Fruit fly (Drosophila melanogaster): ENCODE measurements around the gene GatA.

Gene GatA

dm6 chr3R:19067876-19068406, 39.3 kb upstream of the GatA start (continued):
- no peak for TF ChIP-seq Bteb2 (GFP tag; optimal IDR thresholded peaks at IDR 0.05)
- 0 out of 2 replicates have a peak, but pooled peaks have one; percentile 9 for TF ChIP-seq stc (GFP tag; IDR thresholded peaks at IDR 0.05)
- no peak for TF ChIP-seq fru (optimal IDR thresholded peaks at IDR 0.05)
- TF ChIP-seq CG10366 (GFP tag; IDR thresholded peaks at IDR 0.05), result no peak
- no peak for TF ChIP-seq CG13296 (GFP tag; optimal IDR thresholded peaks at IDR 0.05)
- no peak for TF ChIP-seq rib (GFP tag; IDR thresholded peaks at IDR 0.05)
- no peak for TF ChIP-seq GATAe (GFP tag; conservative IDR thresholded peaks at IDR 0.05)
- no peak for TF ChIP-seq Taf1 (GFP tag; IDR thresholded peaks at IDR 0.05)
- peak; percentile 37 for TF ChIP-seq exex (tag; optimal IDR thresholded peaks at IDR 0.05)

dm6 chr3R:19066965-19067614, 38.4 kb upstream of the GatA start:
- TF ChIP-seq nerfin-1 (tag; optimal IDR thresholded peaks at IDR 0.05), result no peak
- TF ChIP-seq nom (GFP tag; optimal IDR thresholded peaks at IDR 0.05), result peak; percentile 10
- peak; percentile 43 for TF ChIP-seq Med (GFP tag)
- TF ChIP-seq CG2199 (GFP tag; IDR thresholded peaks at IDR 0.05), result peak; percentile 68; the same call in 1 of the 3 replicates
- TF ChIP-seq vvl (GFP tag; IDR thresholded peaks at IDR 0.05), result peak; percentile 36; the same call in 1 of the 2 replicates
- TF ChIP-seq jing (GFP tag; optimal IDR thresholded peaks at IDR 0.05), result no peak
- peak; percentile 94 for TF ChIP-seq Ets65A (GFP tag)

- TF ChIP-seq slbo (GFP tag; IDR thresholded peaks at IDR 0.05), result no peak
- no peak for TF ChIP-seq unc-4 (GFP tag; IDR thresholded peaks at IDR 0.05; ENCODE audit: partially characterized antibody)
- no peak for TF ChIP-seq Dad (GFP tag; optimal IDR thresholded peaks at IDR 0.05)
- no peak for TF ChIP-seq ash1 (GFP tag; optimal IDR thresholded peaks at IDR 0.05)
- no peak for TF ChIP-seq Nf-YA (GFP tag; IDR thresholded peaks at IDR 0.05)
- TF ChIP-seq caup (GFP tag; optimal IDR thresholded peaks at IDR 0.05; ENCODE audit: severe bottlenecking), result no peak
- TF ChIP-seq grn (GFP tag; optimal IDR thresholded peaks at IDR 0.05), result peak; percentile 21
- peak; percentile 9 for TF ChIP-seq CG34376 (GFP tag; optimal IDR thresholded peaks at IDR 0.05)
- TF ChIP-seq CG4820 (GFP tag; optimal IDR thresholded peaks at IDR 0.05), result no peak
- TF ChIP-seq Hmx (GFP tag; optimal IDR thresholded peaks at IDR 0.05), result no peak
- peak; percentile 80 for TF ChIP-seq mirr (GFP tag; optimal IDR thresholded peaks at IDR 0.05)
- peak; percentile 69; the same call in 1 of the 2 replicates for TF ChIP-seq GATAe (GFP tag; conservative IDR thresholded peaks at IDR 0.05)
- TF ChIP-seq CG9609 (GFP tag; optimal IDR thresholded peaks at IDR 0.05), result no peak
- no peak for TF ChIP-seq CG3163 (GFP tag; optimal IDR thresholded peaks at IDR 0.05)
- no peak for TF ChIP-seq CG3407 (GFP tag; optimal IDR thresholded peaks at IDR 0.05)
- TF ChIP-seq chinmo (GFP tag; IDR thresholded peaks at IDR 0.05; ENCODE audit: partially characterized antibody), result 0 out of 4 replicates have a peak, but pooled peaks have one; percentile 26
- no peak for TF ChIP-seq nom (GFP tag; optimal IDR thresholded peaks at IDR 0.05)
- TF ChIP-seq CG1603 (tag; optimal IDR thresholded peaks at IDR 0.05), result no peak
- TF ChIP-seq row (GFP tag; IDR thresholded peaks at IDR 0.05), result no peak
- TF ChIP-seq croc (GFP tag; conservative IDR thresholded peaks at IDR 0.05), result no peak
- TF ChIP-seq CG17385 (GFP tag; optimal IDR thresholded peaks at IDR 0.05), result no peak
- TF ChIP-seq Camta (GFP tag; optimal IDR thresholded peaks at IDR 0.05), result no peak
- peak; percentile 33 for TF ChIP-seq corto (GFP tag; optimal IDR thresholded peaks at IDR 0.05)
- TF ChIP-seq odd (GFP tag; optimal IDR thresholded peaks at IDR 0.05), result no peak
- no peak for TF ChIP-seq CG4282 (GFP tag; optimal IDR thresholded peaks at IDR 0.05)
- no peak for TF ChIP-seq D19B (GFP tag; optimal IDR thresholded peaks at IDR 0.05)
- no peak for TF ChIP-seq pros (GFP tag; optimal IDR thresholded peaks at IDR 0.05)
- TF ChIP-seq exex (tag; optimal IDR thresholded peaks at IDR 0.05), result peak; percentile 85
- TF ChIP-seq CG2202 (tag; optimal IDR thresholded peaks at IDR 0.05), result no peak
- TF ChIP-seq Vsx1 (GFP tag; optimal IDR thresholded peaks at IDR 0.05), result no peak
- TF ChIP-seq CG31224 (GFP tag; IDR thresholded peaks at IDR 0.05), result no peak
- TF ChIP-seq sug (tag; optimal IDR thresholded peaks at IDR 0.05), result peak; percentile 66
- TF ChIP-seq CG7786 (GFP tag; optimal IDR thresholded peaks at IDR 0.05), result no peak
- TF ChIP-seq Asciz (GFP tag; optimal IDR thresholded peaks at IDR 0.05), result no peak
Observed at dm6 chr3R:19065474-19065873, 36.8 kb upstream of the GatA start.
